Worm (Caenorhabditis elegans) whole organism, late embryonic: ENCODE measurements around the gene B0272.4.

ENCODE experiments used
- ama-1 ChIP-seq: fragments of 150-350 bp; optimal IDR thresholded peaks from 2 replicates; lab custom pipeline; 2014
- elt-4 ChIP-seq: sonication (generic microtip); optimal IDR thresholded peaks from 2 replicates; lab custom pipeline; 2016; ENCODE audit warnings: missing genetic modification characterization, missing compliant biosample characterization
- lin-11 ChIP-seq: fragments of 200-800 bp; sonication (Bioruptor generic); optimal IDR thresholded peaks from 2 replicates; lab custom pipeline; 2018; ENCODE audit warnings: mild to moderate bottlenecking, missing genetic modification characterization, missing compliant biosample characterization
- nhr-11 ChIP-seq: fragments of 150-350 bp; optimal IDR thresholded peaks from 2 replicates; lab custom pipeline; 2014; ENCODE audit warnings: missing biosample characterization, missing genetic modification characterization
- pag-3 ChIP-seq: sonication (generic microtip); optimal IDR thresholded peaks from 2 replicates; lab custom pipeline; 2016; ENCODE audit warnings: missing compliant biosample characterization, missing genetic modification characterization, borderline replicate concordance

- TF ChIP-seq elt-4: no peak
- TF ChIP-seq nhr-11 (tag; lab: Kevin White, UChicago): no peak
- TF ChIP-seq lin-11 (tag; lab: Kevin White, UChicago): no peak
- TF ChIP-seq ama-1 (lab: Kevin White, UChicago): no peak
- no peak for TF ChIP-seq pag-3 (tag; lab: Kevin White, UChicago)
Observed at ce11 chrX:9452483-9453198, 24.4 kb downstream of the B0272.4 start, which contains the start of gene ZK899.3.
